Worm (Caenorhabditis elegans): ENCODE measurements around the gene rpc-25.
A peak's percentile ranks its signal among the peaks of the same experiment; 100 is the strongest.

rpc-25 gene

DNA sequence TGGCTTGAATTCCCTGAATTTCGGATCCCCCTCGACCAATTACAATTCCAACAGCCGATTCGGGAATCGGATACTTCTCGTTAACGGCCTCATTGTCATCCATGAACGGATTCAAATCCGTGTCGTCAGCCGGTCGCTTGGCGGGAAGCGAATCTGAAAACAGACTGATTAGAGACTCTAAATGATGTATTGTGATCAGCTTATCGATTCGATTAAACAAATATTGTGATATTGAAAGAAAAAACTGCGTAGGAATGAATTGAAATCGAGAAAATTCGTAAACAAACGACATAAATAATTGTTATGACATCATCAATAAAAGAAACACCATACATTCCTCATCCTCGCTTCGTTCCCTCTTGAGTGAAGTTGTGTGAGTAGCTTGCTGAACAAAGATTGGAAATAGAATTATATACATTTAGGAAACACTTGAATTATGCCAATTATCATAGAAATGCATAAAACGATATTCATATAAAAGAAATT is 31.6 kb upstream of the rpc-25 start (continued):
- TF ChIP-seq F33H1.4 (GFP tag; IDR thresholded peaks at IDR 0.05) (no peak), sdz-38 (tag; optimal IDR thresholded peaks at IDR 0.05) (no peak), cebp-2 (GFP tag; IDR thresholded peaks at IDR 0.05) (no peak), attf-3 (GFP tag; conservative IDR thresholded peaks at IDR 0.05) (no peak), C06A6.2 (GFP tag; conservative IDR thresholded peaks at IDR 0.05) (no peak), dox-1 (GFP tag; IDR thresholded peaks at IDR 0.05) (peak; percentile 30; the same call in 1 of the 2 replicates), madf-3 (GFP tag; IDR thresholded peaks at IDR 0.05) (peak; percentile 88), snpc-3.4 (tag; optimal IDR thresholded peaks at IDR 0.05) (no peak), him-1 (tag; optimal IDR thresholded peaks at IDR 0.05) (no peak), madf-10 (tag; optimal IDR thresholded peaks at IDR 0.05) (no peak), ceh-58 (GFP tag; IDR thresholded peaks at IDR 0.05) (no peak), gei-17 (GFP tag; optimal IDR thresholded peaks at IDR 0.05) (no peak), B0336.3 (GFP tag; IDR thresholded peaks at IDR 0.05) (peak; percentile 82), Y67H2A.10 (GFP tag; conservative IDR thresholded peaks at IDR 0.05) (no peak), lsl-1 (GFP tag; optimal IDR thresholded peaks at IDR 0.05) (no peak), lin-54 (GFP tag; optimal IDR thresholded peaks at IDR 0.05) (peak; percentile 33), madf-6 (GFP tag; IDR thresholded peaks at IDR 0.05) (peak; percentile 75), ceh-40 (GFP tag; IDR thresholded peaks at IDR 0.05) (no peak), repo-1 (tag; optimal IDR thresholded peaks at IDR 0.05) (no peak), nhr-90 (tag; optimal IDR thresholded peaks at IDR 0.05) (no peak), K12H6.12 (tag; optimal IDR thresholded peaks at IDR 0.05) (no peak), atf-7 (tag; optimal IDR thresholded peaks at IDR 0.05) (peak; percentile 73), F22D6.2 (tag; optimal IDR thresholded peaks at IDR 0.05) (no peak), snpc-4 (GFP tag; optimal IDR thresholded peaks at IDR 0.05) (no peak), snpc-4 (tag; optimal IDR thresholded peaks at IDR 0.05) (peak in 1 of 4 experiments; percentile 2), attf-6 (GFP tag; IDR thresholded peaks at IDR 0.05) (peak; percentile 73; the same call in 1 of the 2 replicates), F49E8.2 (tag; optimal IDR thresholded peaks at IDR 0.05; ENCODE audit: insufficient read depth) (peak; percentile 58), unc-62 (GFP tag; optimal IDR thresholded peaks at IDR 0.05) (no peak), madf-8 (GFP tag; conservative IDR thresholded peaks at IDR 0.05) (no peak), bed-2 (GFP tag; IDR thresholded peaks at IDR 0.05) (no peak), C17E4.6 (GFP tag; IDR thresholded peaks at IDR 0.05) (peak; percentile 49; the same call in 1 of the 2 replicates), lin-35 (GFP tag; optimal IDR thresholded peaks at IDR 0.05) (no peak), Y79H2A.3 (GFP tag; conservative IDR thresholded peaks at IDR 0.05) (peak; percentile 95), dpl-1 (GFP tag; optimal IDR thresholded peaks at IDR 0.05) (no peak), T26A5.8 (tag; optimal IDR thresholded peaks at IDR 0.05) (peak; percentile 60), ztf-28 (GFP tag; IDR thresholded peaks at IDR 0.05) (no peak), ama-1 (optimal IDR thresholded peaks at IDR 0.05) (no peak), ama-1 (GFP tag; optimal IDR thresholded peaks at IDR 0.05) (no peak), ceh-79 (tag; optimal IDR thresholded peaks at IDR 0.05) (peak; percentile 83), tbx-9 (tag; optimal IDR thresholded peaks at IDR 0.05; ENCODE audit: borderline replicate concordance) (no peak), K11D2.4 (GFP tag; IDR thresholded peaks at IDR 0.05) (no peak), F57C9.4 (tag; optimal IDR thresholded peaks at IDR 0.05) (no peak), aptf-3 (GFP tag; IDR thresholded peaks at IDR 0.05) (no peak), athp-1 (tag; optimal IDR thresholded peaks at IDR 0.05) (peak; percentile 95), aptf-2 (GFP tag; conservative IDR thresholded peaks at IDR 0.05) (no peak), zfh-2 (GFP tag; conservative IDR thresholded peaks at IDR 0.05) (no peak), hmg-1.2 (GFP tag; IDR thresholded peaks at IDR 0.05) (peak; percentile 29; the same call in 1 of the 2 replicates), pbrm-1 (GFP tag; IDR thresholded peaks at IDR 0.05) (no peak; the same call in 1 of the 2 replicates), mes-4 (tag; optimal IDR thresholded peaks at IDR 0.05) (peak; percentile 30), lsy-27 (tag; optimal IDR thresholded peaks at IDR 0.05; ENCODE audit: borderline replicate concordance, insufficient read depth) (no peak)

Data from whole organism, young adult.